Fruit fly (Drosophila melanogaster) whole organism: ENCODE results near the gene Bin1.

Source experiments
- CG8478 ChIP-seq: fragments of >200 bp; optimal IDR thresholded peaks from 2 replicates; lab custom pipeline; 2018; ENCODE audit warnings: inconsistent platforms
- Dll ChIP-seq: fragments of >200 bp; optimal IDR thresholded peaks from 2 replicates; lab custom pipeline; 2017
- EcR ChIP-seq, 2 experiments: fragments of >200 bp; optimal IDR thresholded peaks; 2 replicates each; lab custom pipeline; 2017; ENCODE audit warnings: missing biosample characterization in 2 of 2, missing genetic modification characterization in 2 of 2, missing genetic modification reagents in 2 of 2
- pan ChIP-seq: fragments of >200 bp; optimal IDR thresholded peaks from 2 replicates; lab custom pipeline; 2017
- psq ChIP-seq: fragments of >200 bp; optimal IDR thresholded peaks from 2 replicates; lab custom pipeline; 2017
- usp ChIP-seq: fragments of >200 bp; optimal IDR thresholded peaks from 2 replicates; lab custom pipeline; 2017; ENCODE audit warnings: missing biosample characterization, missing genetic modification characterization, mixed read lengths

dm6 chr3R:16180476-16181070 lies 8.8 kb downstream of the Bin1 start, which contains the start of gene CG8927:
- no peak for TF ChIP-seq Dll
- TF ChIP-seq usp (GFP tag; lab: Kevin White, UChicago) = no peak
- TF ChIP-seq CG8478 (lab: Kevin White, UChicago) = no peak
- no peak for TF ChIP-seq psq (lab: Kevin White, UChicago)
- TF ChIP-seq pan (lab: Kevin White, UChicago) = no peak
- TF ChIP-seq EcR (GFP tag; optimal IDR thresholded peaks at IDR 0.05; lab: Kevin White, UChicago) = no peak
